Worm (Caenorhabditis elegans) whole organism, midembryonic: ENCODE measurements around the gene F31F7.2.

Experiments used
- T22C8.4 ChIP-seq: fragments of 200-800 bp; sonication (Bioruptor generic); IDR thresholded peaks from 2 replicates; pipeline ENCODE4 v1.3.6; 2022; ENCODE audit warnings: missing genetic modification characterization, missing compliant biosample characterization
- cog-1 ChIP-seq: sonication (generic microtip); optimal IDR thresholded peaks from 2 replicates; lab custom pipeline; 2016; ENCODE audit warnings: missing genetic modification characterization, missing compliant biosample characterization
- flt-1 ChIP-seq: fragments of 200-800 bp; sonication (Bioruptor generic); IDR thresholded peaks from 2 replicates; pipeline ENCODE4 v1.3.6; 2022; ENCODE audit warnings: missing genetic modification characterization, missing compliant biosample characterization
- klf-2 ChIP-seq: fragments of 200-800 bp; sonication (Bioruptor generic); conservative IDR thresholded peaks from 2 replicates; pipeline ENCODE4 v1.3.6; 2022; ENCODE audit warnings: missing genetic modification reagents, missing genetic modification characterization, missing compliant biosample characterization
- med-1 ChIP-seq: sonication (generic microtip); optimal IDR thresholded peaks from 2 replicates; lab custom pipeline; 2017; ENCODE audit warnings: missing genetic modification characterization, mild to moderate bottlenecking, missing compliant biosample characterization, antibody characterized with exemption, missing genetic modification reagents; ENCODE audit not compliant: insufficient read depth
- ref-1 ChIP-seq: fragments of 200-800 bp; sonication (Bioruptor generic); conservative IDR thresholded peaks from 2 replicates; pipeline ENCODE4 v1.3.6; 2022; ENCODE audit warnings: missing genetic modification reagents, missing genetic modification characterization, missing compliant biosample characterization
- tab-1 ChIP-seq: fragments of 200-800 bp; sonication (Bioruptor generic); IDR thresholded peaks from 2 replicates; pipeline ENCODE4 v1.3.6; 2022; ENCODE audit warnings: missing genetic modification characterization, missing compliant biosample characterization
- ztf-23 ChIP-seq: fragments of 200-800 bp; sonication (Bioruptor generic); IDR thresholded peaks from 2 replicates; pipeline ENCODE4 v1.3.6; 2022; ENCODE audit warnings: missing genetic modification reagents, missing genetic modification characterization, missing compliant biosample characterization
- ztf-29 ChIP-seq: fragments of 200-800 bp; sonication (Bioruptor generic); IDR thresholded peaks from 2 replicates; pipeline ENCODE4 v1.3.6; 2022; ENCODE audit warnings: missing genetic modification reagents, missing genetic modification characterization, missing compliant biosample characterization

DNA sequence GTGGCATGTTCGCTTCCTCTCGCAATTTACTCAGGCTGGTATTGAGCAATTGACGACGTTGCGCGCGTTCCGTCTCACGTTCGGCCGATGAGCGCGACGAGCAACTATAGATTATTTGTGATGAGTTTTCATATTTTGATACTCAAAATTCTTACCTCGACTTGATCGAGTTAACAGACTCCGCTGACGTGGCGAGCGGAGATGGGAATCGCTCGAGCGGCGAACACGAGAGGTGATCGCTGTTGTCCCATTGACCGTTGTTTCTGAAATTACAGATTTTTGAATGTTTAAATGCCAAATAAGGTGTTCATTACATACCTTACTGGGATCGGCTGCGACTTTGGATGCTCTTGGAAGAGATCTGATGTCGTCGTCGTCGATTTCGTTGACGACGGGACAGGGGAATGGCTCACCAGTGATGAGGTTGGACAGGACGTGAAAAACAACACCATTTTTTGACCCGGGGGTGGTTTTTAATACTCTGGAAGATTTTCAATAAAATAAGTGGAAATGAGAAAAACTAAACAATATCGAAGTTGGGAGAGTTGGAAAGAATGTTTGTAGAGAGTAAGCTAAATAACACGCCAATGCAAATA lies 44.0 kb upstream of the F31F7.2 start, which contains the start of gene W06H8.6:
- TF ChIP-seq T22C8.4 (GFP tag; lab: Robert Waterston, UW) (no peak), med-1 (GFP tag; lab: Kevin White, UChicago) (no peak), cog-1 (no peak), ztf-29 (no peak), flt-1 (GFP tag; lab: Robert Waterston, UW) (no peak), klf-2 (no peak), tab-1 (no peak), ztf-23 (GFP tag; lab: Robert Waterston, UW) (no peak), ref-1 (GFP tag; lab: Robert Waterston, UW) (no peak)
